Fruit fly (Drosophila melanogaster): ENCODE measurements around the gene fy.

fy gene

DNA sequence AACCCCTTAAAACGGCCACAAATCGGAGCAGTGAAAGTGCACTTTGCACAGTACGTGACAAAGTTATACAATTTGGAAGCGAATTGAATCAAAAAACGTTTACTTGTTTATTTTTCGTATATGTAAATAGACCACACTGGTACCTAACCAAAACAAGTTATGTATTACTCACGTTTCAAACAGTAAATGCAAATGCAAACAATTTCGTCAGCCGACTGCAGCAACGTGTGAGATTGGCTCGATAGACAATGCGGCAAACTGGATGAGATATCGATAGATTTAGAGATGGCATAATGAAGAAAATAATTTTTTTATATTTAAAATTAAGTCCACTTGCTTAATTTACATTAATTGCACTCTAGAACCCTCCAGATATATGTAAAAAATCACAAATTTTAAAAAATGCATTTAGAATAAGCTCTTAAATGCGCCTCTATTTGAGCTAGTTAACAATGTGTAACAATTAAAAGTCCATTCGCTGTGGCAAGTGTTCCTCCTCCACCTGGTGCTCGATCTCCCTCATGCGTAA is 21.5 kb downstream of the fy start, which contains the start of gene AlaRS (continued):
- no peak for TF ChIP-seq caup (GFP tag; optimal IDR thresholded peaks at IDR 0.05; ENCODE audit: severe bottlenecking)
- TF ChIP-seq CG11247 (GFP tag; IDR thresholded peaks at IDR 0.05) = no peak
- peak; percentile 67 for TF ChIP-seq CG17829 (tag; optimal IDR thresholded peaks at IDR 0.05)
- TF ChIP-seq CG2202 (tag; optimal IDR thresholded peaks at IDR 0.05) = no peak
- no peak for TF ChIP-seq Usf (GFP tag; optimal IDR thresholded peaks at IDR 0.05)
- no peak for TF ChIP-seq CkIIα-i1 (GFP tag; IDR thresholded peaks at IDR 0.05)
- TF ChIP-seq Eip74EF (GFP tag; optimal IDR thresholded peaks at IDR 0.05) = peak in 1 of 2 experiments; percentile 9
- no peak for TF ChIP-seq yki (optimal IDR thresholded peaks at IDR 0.05)
- TF ChIP-seq CG3726 (GFP tag; IDR thresholded peaks at IDR 0.05) = no peak
- no peak for TF ChIP-seq slou (GFP tag; optimal IDR thresholded peaks at IDR 0.05)
- no peak for TF ChIP-seq Vsx1 (GFP tag; optimal IDR thresholded peaks at IDR 0.05)
- TF ChIP-seq CG12071 (GFP tag; optimal IDR thresholded peaks at IDR 0.05) = no peak
- no peak for TF ChIP-seq CG1024 (GFP tag; IDR thresholded peaks at IDR 0.05)
- no peak for TF ChIP-seq mld (GFP tag; IDR thresholded peaks at IDR 0.05; ENCODE audit: partially characterized antibody)
- TF ChIP-seq Taf1 (GFP tag; IDR thresholded peaks at IDR 0.05) = no peak
- no peak for TF ChIP-seq ato (GFP tag; IDR thresholded peaks at IDR 0.05; ENCODE audit: partially characterized antibody)
- TF ChIP-seq dan (GFP tag; IDR thresholded peaks at IDR 0.05) = no peak
- TF ChIP-seq Bteb2 (GFP tag; optimal IDR thresholded peaks at IDR 0.05) = no peak
- TF ChIP-seq pros (GFP tag; optimal IDR thresholded peaks at IDR 0.05) = no peak
- peak; percentile 18 for TF ChIP-seq Xbp1 (GFP tag; optimal IDR thresholded peaks at IDR 0.05)
- no peak for TF ChIP-seq chn (GFP tag; optimal IDR thresholded peaks at IDR 0.05)
- peak; percentile 66 for TF ChIP-seq HLH4C (GFP tag; IDR thresholded peaks at IDR 0.05; ENCODE audit: partially characterized antibody)
- TF ChIP-seq CG15696 (tag; optimal IDR thresholded peaks at IDR 0.05) = no peak
- TF ChIP-seq dmrt99B (tag; optimal IDR thresholded peaks at IDR 0.05) = peak; percentile 27
- TF ChIP-seq cad (GFP tag; optimal IDR thresholded peaks at IDR 0.05) = no peak
- peak; percentile 30 for TF ChIP-seq CG10979 (tag; optimal IDR thresholded peaks at IDR 0.05)
- TF ChIP-seq Hmx (GFP tag; optimal IDR thresholded peaks at IDR 0.05) = no peak
- no peak for TF ChIP-seq pho (GFP tag; optimal IDR thresholded peaks at IDR 0.05)
- TF ChIP-seq CG2116 (GFP tag; optimal IDR thresholded peaks at IDR 0.05) = peak; percentile 81
- TF ChIP-seq CG3847 (GFP tag; IDR thresholded peaks at IDR 0.05) = 0 out of 2 replicates have a peak, but pooled peaks have one; percentile 9
- TF ChIP-seq CG11085 (GFP tag; IDR thresholded peaks at IDR 0.05) = no peak
- TF ChIP-seq Mrtf (GFP tag; IDR thresholded peaks at IDR 0.05) = no peak
- no peak for TF ChIP-seq CG8281 (tag; optimal IDR thresholded peaks at IDR 0.05)
- TF ChIP-seq emc (GFP tag; optimal IDR thresholded peaks at IDR 0.05) = no peak
- TF ChIP-seq Neu2 (GFP tag; optimal IDR thresholded peaks at IDR 0.05; ENCODE audit: borderline replicate concordance) = no peak
- TF ChIP-seq CG31388 (GFP tag; optimal IDR thresholded peaks at IDR 0.05) = no peak
- no peak for TF ChIP-seq CG13123 (GFP tag; optimal IDR thresholded peaks at IDR 0.05)
- TF ChIP-seq hbn (GFP tag; IDR thresholded peaks at IDR 0.05; ENCODE audit: partially characterized antibody) = peak; percentile 57
- 0 out of 2 replicates have a peak, but pooled peaks have one; percentile 7 for TF ChIP-seq Ptx1 (GFP tag; IDR thresholded peaks at IDR 0.05)
- TF ChIP-seq Dip2 (GFP tag; IDR thresholded peaks at IDR 0.05) = no peak
- TF ChIP-seq CG31365 (tag; optimal IDR thresholded peaks at IDR 0.05) = no peak
- TF ChIP-seq CG2678 (tag; optimal IDR thresholded peaks at IDR 0.05) = peak; percentile 50
- TF ChIP-seq CG14441 (GFP tag; IDR thresholded peaks at IDR 0.05) = no peak
- peak; percentile 39 for TF ChIP-seq CG15269 (tag; optimal IDR thresholded peaks at IDR 0.05)
- no peak for TF ChIP-seq Awh (GFP tag; IDR thresholded peaks at IDR 0.05)
- no peak for TF ChIP-seq ssp (GFP tag; IDR thresholded peaks at IDR 0.05)
- no peak for TF ChIP-seq Camta (GFP tag; optimal IDR thresholded peaks at IDR 0.05)
- TF ChIP-seq wek (GFP tag; optimal IDR thresholded peaks at IDR 0.05) = no peak
- TF ChIP-seq CoRest (tag; optimal IDR thresholded peaks at IDR 0.05) = peak; percentile 42
- peak; percentile 68 for TF ChIP-seq Dref (GFP tag; IDR thresholded peaks at IDR 0.05)
- peak in 1 of 3 experiments; percentile 29 for TF ChIP-seq lola (GFP tag; optimal IDR thresholded peaks at IDR 0.05)
